Worm (Caenorhabditis elegans) whole organism, L2 larva: ENCODE measurements around the gene F35H10.10.

Experiments used
- C34F6.9 ChIP-seq: fragments of 150-350 bp; optimal IDR thresholded peaks from 2 replicates; lab custom pipeline; 2014; ENCODE audit warnings: missing biosample characterization, missing genetic modification characterization
- F13H6.1 ChIP-seq: sonication (generic microtip); optimal IDR thresholded peaks from 2 replicates; lab custom pipeline; 2016; ENCODE audit warnings: missing genetic modification characterization, missing compliant biosample characterization
- R02D3.7 ChIP-seq: fragments of 150-350 bp; optimal IDR thresholded peaks from 2 replicates; lab custom pipeline; 2014; ENCODE audit warnings: missing biosample characterization, missing genetic modification characterization
- Y55F3AM.14 ChIP-seq: fragments of 200-800 bp; sonication (Bioruptor generic); optimal IDR thresholded peaks from 2 replicates; lab custom pipeline; 2018; ENCODE audit warnings: mild to moderate bottlenecking, missing genetic modification characterization, missing compliant biosample characterization
- ZK546.5 ChIP-seq: sonication (generic microtip); optimal IDR thresholded peaks from 2 replicates; lab custom pipeline; 2017; ENCODE audit warnings: missing biosample characterization, missing genetic modification characterization
- aly-2 ChIP-seq: fragments of 150-350 bp; optimal IDR thresholded peaks from 2 replicates; lab custom pipeline; 2014; ENCODE audit warnings: missing biosample characterization, missing genetic modification characterization
- ama-1 ChIP-seq: fragments of 150-350 bp; optimal IDR thresholded peaks from 2 replicates; lab custom pipeline; 2018; ENCODE audit warnings: inconsistent platforms
- blmp-1 ChIP-seq: sonication (generic microtip); optimal IDR thresholded peaks from 2 replicates; lab custom pipeline; 2017; ENCODE audit warnings: missing genetic modification characterization, mild to moderate bottlenecking, missing compliant biosample characterization, antibody characterized with exemption, moderate library complexity; ENCODE audit not compliant: insufficient read depth
- ceh-16 ChIP-seq: fragments of 150-350 bp; optimal IDR thresholded peaks from 2 replicates; lab custom pipeline; 2014; ENCODE audit warnings: missing biosample characterization, missing genetic modification characterization
- ceh-82 ChIP-seq: fragments of 150-350 bp; optimal IDR thresholded peaks from 2 replicates; lab custom pipeline; 2014; ENCODE audit warnings: missing biosample characterization, missing genetic modification characterization
- crh-2 ChIP-seq: sonication (generic microtip); optimal IDR thresholded peaks from 2 replicates; lab custom pipeline; 2017; ENCODE audit warnings: missing biosample characterization, missing genetic modification characterization
- dmd-4 ChIP-seq: sonication (generic microtip); optimal IDR thresholded peaks from 2 replicates; lab custom pipeline; 2017; ENCODE audit warnings: missing biosample characterization, missing genetic modification characterization
- egl-27 ChIP-seq: sonication (generic microtip); optimal IDR thresholded peaks from 3 replicates; lab custom pipeline; 2017; ENCODE audit warnings: missing biosample characterization, missing genetic modification reagents, missing genetic modification characterization
- elt-1 ChIP-seq: fragments of 150-350 bp; optimal IDR thresholded peaks from 2 replicates; lab custom pipeline; 2014; ENCODE audit warnings: missing biosample characterization, missing genetic modification characterization
- elt-3 ChIP-seq: sonication (generic microtip); optimal IDR thresholded peaks from 2 replicates; lab custom pipeline; 2017; ENCODE audit warnings: missing biosample characterization, missing genetic modification characterization
- fos-1 ChIP-seq: fragments of 150-350 bp; optimal IDR thresholded peaks from 2 replicates; lab custom pipeline; 2014; ENCODE audit warnings: missing biosample characterization, missing genetic modification characterization
- gmeb-1 ChIP-seq: fragments of 150-350 bp; optimal IDR thresholded peaks from 2 replicates; lab custom pipeline; 2014; ENCODE audit warnings: missing biosample characterization, missing genetic modification characterization
- lin-11 ChIP-seq: fragments of 150-350 bp; sonication (generic microtip); optimal IDR thresholded peaks from 2 replicates; lab custom pipeline; 2014; ENCODE audit warnings: missing biosample characterization, missing genetic modification characterization, inconsistent platforms, mixed read lengths
- lin-13 ChIP-seq: fragments of 150-350 bp; optimal IDR thresholded peaks from 2 replicates; lab custom pipeline; 2014; ENCODE audit warnings: missing biosample characterization, missing genetic modification reagents, missing genetic modification characterization
- lin-39 ChIP-seq: fragments of 150-350 bp; optimal IDR thresholded peaks from 2 replicates; lab custom pipeline; 2014; ENCODE audit warnings: missing biosample characterization, missing genetic modification reagents, missing genetic modification characterization
- lsy-2 ChIP-seq, 2 experiments: fragments of 150-350 bp in 1 of 2; sonication (generic microtip) in 1 of 2; optimal IDR thresholded peaks; 2 replicates each; lab custom pipeline; 2014 to 2017; ENCODE audit warnings: missing biosample characterization in 2 of 2, missing genetic modification characterization in 2 of 2
- mab-5 ChIP-seq: fragments of 150-350 bp; optimal IDR thresholded peaks from 2 replicates; lab custom pipeline; 2014; ENCODE audit warnings: missing biosample characterization, missing genetic modification characterization
- mbf-1 ChIP-seq: sonication (generic microtip); optimal IDR thresholded peaks from 2 replicates; lab custom pipeline; 2017; ENCODE audit warnings: missing biosample characterization, missing genetic modification characterization
- mdl-1 ChIP-seq, 2 experiments: fragments of 150-350 bp in 1 of 2; sonication (generic microtip) in 1 of 2; optimal IDR thresholded peaks; 2 replicates each; lab custom pipeline; 2017; ENCODE audit warnings: missing biosample characterization in 2 of 2, missing genetic modification characterization in 2 of 2
- nhr-10 ChIP-seq: sonication (generic microtip); optimal IDR thresholded peaks from 2 replicates; lab custom pipeline; 2017; ENCODE audit warnings: missing biosample characterization, missing genetic modification characterization
- nhr-11 ChIP-seq: fragments of 150-350 bp; optimal IDR thresholded peaks from 2 replicates; lab custom pipeline; 2014; ENCODE audit warnings: missing biosample characterization, missing genetic modification characterization
- nhr-12 ChIP-seq: fragments of 150-350 bp; optimal IDR thresholded peaks from 2 replicates; lab custom pipeline; 2014; ENCODE audit warnings: missing biosample characterization, missing genetic modification characterization
- nhr-129 ChIP-seq: fragments of 150-350 bp; optimal IDR thresholded peaks from 2 replicates; lab custom pipeline; 2014; ENCODE audit warnings: missing biosample characterization, missing genetic modification characterization
- nhr-21 ChIP-seq: fragments of 150-350 bp; optimal IDR thresholded peaks from 2 replicates; lab custom pipeline; 2014; ENCODE audit warnings: missing biosample characterization, missing genetic modification characterization
- nhr-23 ChIP-seq: fragments of 150-350 bp; optimal IDR thresholded peaks from 2 replicates; lab custom pipeline; 2014; ENCODE audit warnings: missing biosample characterization, missing genetic modification reagents, missing genetic modification characterization
- nhr-237 ChIP-seq: fragments of 150-350 bp; optimal IDR thresholded peaks from 2 replicates; lab custom pipeline; 2014; ENCODE audit warnings: missing biosample characterization, missing genetic modification characterization
- nhr-25 ChIP-seq: fragments of 150-350 bp; sonication (generic microtip); optimal IDR thresholded peaks from 3 replicates; lab custom pipeline; 2014; ENCODE audit warnings: missing biosample characterization, missing genetic modification characterization
- nhr-6 ChIP-seq: fragments of 150-350 bp; optimal IDR thresholded peaks from 2 replicates; lab custom pipeline; 2014; ENCODE audit warnings: missing biosample characterization, missing genetic modification characterization
- nhr-77 ChIP-seq: fragments of 150-350 bp; optimal IDR thresholded peaks from 2 replicates; lab custom pipeline; 2014; ENCODE audit warnings: missing biosample characterization, missing genetic modification characterization
- peb-1 ChIP-seq: fragments of 150-350 bp; optimal IDR thresholded peaks from 2 replicates; lab custom pipeline; 2014; ENCODE audit warnings: missing biosample characterization, missing genetic modification characterization
- sem-4 ChIP-seq: fragments of 150-350 bp; optimal IDR thresholded peaks from 2 replicates; lab custom pipeline; 2014; ENCODE audit warnings: missing biosample characterization, missing genetic modification reagents, missing genetic modification characterization
- skn-1 ChIP-seq: sonication (generic microtip); optimal IDR thresholded peaks from 2 replicates; lab custom pipeline; 2017; ENCODE audit warnings: missing biosample characterization, missing genetic modification characterization
- sma-3 ChIP-seq: sonication (generic microtip); optimal IDR thresholded peaks from 2 replicates; lab custom pipeline; 2016; ENCODE audit warnings: missing genetic modification reagents, missing genetic modification characterization, missing compliant biosample characterization
- sma-9 ChIP-seq, 2 experiments: fragments of 150-350 bp in 1 of 2; sonication (generic microtip) in 1 of 2; optimal IDR thresholded peaks; 2 replicates each; lab custom pipeline; 2014 to 2016; ENCODE audit warnings: missing genetic modification characterization in 2 of 2, mild to moderate bottlenecking in 1 of 2, missing biosample characterization in 1 of 2, missing compliant biosample characterization in 1 of 2, missing genetic modification reagents in 1 of 2, moderate library complexity in 1 of 2
- unc-39 ChIP-seq: fragments of 150-350 bp; optimal IDR thresholded peaks from 2 replicates; lab custom pipeline; 2014; ENCODE audit warnings: missing biosample characterization, missing genetic modification characterization
- unc-55 ChIP-seq: fragments of 150-350 bp; sonication (generic microtip); optimal IDR thresholded peaks from 3 replicates; lab custom pipeline; 2014; ENCODE audit warnings: missing biosample characterization, missing genetic modification reagents, missing genetic modification characterization
- unc-62 ChIP-seq: fragments of 150-350 bp; optimal IDR thresholded peaks from 2 replicates; lab custom pipeline; 2014; ENCODE audit warnings: missing biosample characterization, missing genetic modification reagents, missing genetic modification characterization
- ztf-1 ChIP-seq: fragments of 200-800 bp; sonication (Bioruptor generic); conservative IDR thresholded peaks from 2 replicates; pipeline ENCODE4 v1.3.6; 2022; ENCODE audit warnings: missing genetic modification characterization, missing compliant biosample characterization
- ztf-11 ChIP-seq: sonication (generic microtip); optimal IDR thresholded peaks from 2 replicates; lab custom pipeline; 2017; ENCODE audit warnings: missing biosample characterization, missing genetic modification characterization
- ztf-4 ChIP-seq: fragments of 150-350 bp; optimal IDR thresholded peaks from 2 replicates; lab custom pipeline; 2014; ENCODE audit warnings: missing biosample characterization, missing genetic modification characterization

The F35H10.10 gene

ce11 chrIV:8342385-8342784 lies 29.6 kb upstream of the F35H10.10 start, which contains the start of gene lgc-5:
lgc-5 (plus strand) TSS chrIV:8342685.
- TF ChIP-seq dmd-4 (tag; lab: Kevin White, UChicago) (no peak), nhr-21 (no peak), unc-39 (tag; lab: Kevin White, UChicago) (no peak), mab-5 (tag; lab: Kevin White, UChicago) (no peak), ztf-1 (no peak), Y55F3AM.14 (GFP tag; lab: Kevin White, UChicago) (no peak), skn-1 (tag; lab: Kevin White, UChicago) (no peak), lin-13 (GFP tag; lab: Kevin White, UChicago) (no peak), lin-39 (tag; lab: Kevin White, UChicago) (no peak), peb-1 (tag; lab: Kevin White, UChicago) (no peak), R02D3.7 (tag; lab: Kevin White, UChicago) (no peak), nhr-6 (tag; lab: Kevin White, UChicago) (no peak)

- TF ChIP-seq peb-1 (tag; lab: Kevin White, UChicago) (no peak), nhr-6 (tag; lab: Kevin White, UChicago) (no peak), unc-39 (tag; lab: Kevin White, UChicago) (no peak), crh-2 (tag; lab: Kevin White, UChicago) (no peak), sma-3 (GFP tag; lab: Kevin White, UChicago) (no peak)
Measured at ce11 chrIV:8339636-8340035, 26.9 kb upstream of the F35H10.10 start, which contains the start of gene lgc-6. lgc-6 (plus strand) TSS chrIV:8339936.

- TF ChIP-seq ama-1 (lab: Kevin White, UChicago) = no peak
- no peak for TF ChIP-seq dmd-4 (tag; lab: Kevin White, UChicago)
- TF ChIP-seq ceh-16 (tag; lab: Kevin White, UChicago) = peak; percentile 97
- TF ChIP-seq nhr-129 (tag; lab: Kevin White, UChicago) = peak; percentile 68
- TF ChIP-seq R02D3.7 (tag; lab: Kevin White, UChicago) = no peak
- peak; percentile 67 for TF ChIP-seq lin-13 (GFP tag; lab: Kevin White, UChicago)
- TF ChIP-seq lin-39 (tag; lab: Kevin White, UChicago) = no peak
- no peak for TF ChIP-seq mbf-1 (tag; lab: Kevin White, UChicago)
- no peak for TF ChIP-seq unc-55 (GFP tag; lab: Kevin White, UChicago)
- TF ChIP-seq unc-62 (GFP tag; lab: Kevin White, UChicago) = no peak
- no peak for TF ChIP-seq ceh-82 (tag; lab: Kevin White, UChicago)
- TF ChIP-seq ztf-1 = no peak
- TF ChIP-seq blmp-1 (tag; lab: Kevin White, UChicago) = no peak
- TF ChIP-seq skn-1 (tag; lab: Kevin White, UChicago) = no peak
- TF ChIP-seq F13H6.1 (tag; lab: Kevin White, UChicago) = no peak
- TF ChIP-seq crh-2 (tag; lab: Kevin White, UChicago) = no peak
- no peak for TF ChIP-seq gmeb-1 (tag; lab: Kevin White, UChicago)
- no peak for TF ChIP-seq ztf-11 (tag; lab: Kevin White, UChicago)
- TF ChIP-seq lin-11 (tag; lab: Kevin White, UChicago) = no peak
- peak; percentile 55 for TF ChIP-seq sma-3 (GFP tag; lab: Kevin White, UChicago)
- no peak for TF ChIP-seq nhr-10 (tag; lab: Kevin White, UChicago)
- TF ChIP-seq mab-5 (tag; lab: Kevin White, UChicago) = peak; percentile 66
- TF ChIP-seq nhr-11 (tag; lab: Kevin White, UChicago) = no peak
- peak; percentile 75 for TF ChIP-seq sem-4 (tag; lab: Kevin White, UChicago)
- TF ChIP-seq nhr-6 (tag; lab: Kevin White, UChicago) = peak; percentile 80
- no peak for TF ChIP-seq nhr-77
- TF ChIP-seq ztf-4 (tag; lab: Kevin White, UChicago) = no peak
- TF ChIP-seq nhr-21 = peak; percentile 37
- no peak for TF ChIP-seq mdl-1 (tag; optimal IDR thresholded peaks at IDR 0.05; lab: Kevin White, UChicago)
- TF ChIP-seq elt-1 (tag; lab: Kevin White, UChicago) = no peak
- peak; percentile 95 for TF ChIP-seq nhr-25 (tag; lab: Kevin White, UChicago)
- no peak for TF ChIP-seq nhr-237
- TF ChIP-seq elt-3 (tag; lab: Kevin White, UChicago) = no peak
- TF ChIP-seq nhr-12 (tag; lab: Kevin White, UChicago) = no peak
- TF ChIP-seq lsy-2 (tag; optimal IDR thresholded peaks at IDR 0.05; lab: Kevin White, UChicago) = no peak
- no peak for TF ChIP-seq egl-27 (tag; lab: Kevin White, UChicago)
- TF ChIP-seq aly-2 = no peak
- TF ChIP-seq ZK546.5 (tag; lab: Kevin White, UChicago) = no peak
- no peak for TF ChIP-seq unc-39 (tag; lab: Kevin White, UChicago)
- TF ChIP-seq sma-9 (GFP tag; optimal IDR thresholded peaks at IDR 0.05; lab: Kevin White, UChicago) = peak; percentile 5
- TF ChIP-seq sma-9 (tag; optimal IDR thresholded peaks at IDR 0.05; lab: Kevin White, UChicago) = no peak
- TF ChIP-seq fos-1 (tag; lab: Kevin White, UChicago) = peak; percentile 21
- TF ChIP-seq Y55F3AM.14 (GFP tag; lab: Kevin White, UChicago) = no peak
- TF ChIP-seq peb-1 (tag; lab: Kevin White, UChicago) = no peak
- TF ChIP-seq nhr-23 (tag; lab: Kevin White, UChicago) = no peak
- peak; percentile 30 for TF ChIP-seq C34F6.9 (tag; lab: Kevin White, UChicago)
Measured at ce11 chrIV:8333988-8334863, 21.5 kb upstream of the F35H10.10 start, which contains the start of gene his-32. his-32 (plus strand) TSS chrIV:8334305.
